Fruit fly (Drosophila melanogaster): ENCODE results near the gene CG6565.

Gene CG6565

dm6 chr2L:13373435-13374242 is at the start of gene CG6565, which contains the start of gene Bdp1 (continued):
- TF ChIP-seq CG17802 (tag; optimal IDR thresholded peaks at IDR 0.05) (peak; percentile 87), CG3407 (GFP tag; optimal IDR thresholded peaks at IDR 0.05) (peak; percentile 94), bbx (GFP tag; IDR thresholded peaks at IDR 0.05; ENCODE audit: partially characterized antibody) (no peak; the same call in 1 of the 2 replicates), Jarid2 (GFP tag; optimal IDR thresholded peaks at IDR 0.05) (no peak), Ada2b (GFP tag; IDR thresholded peaks at IDR 0.05) (peak; percentile 93), Usf (GFP tag; optimal IDR thresholded peaks at IDR 0.05) (peak; percentile 97), CG10462 (GFP tag; optimal IDR thresholded peaks at IDR 0.05) (peak; percentile 98), phol (tag; optimal IDR thresholded peaks at IDR 0.05) (peak; percentile 98), pzg (GFP tag; optimal IDR thresholded peaks at IDR 0.05) (peak; percentile 49), Dll (GFP tag; IDR thresholded peaks at IDR 0.05; ENCODE audit: partially characterized antibody) (0 out of 4 replicates have a peak, but pooled peaks have one; percentile 29), CG10274 (GFP tag; optimal IDR thresholded peaks at IDR 0.05) (peak; percentile 88), CG6791 (GFP tag; IDR thresholded peaks at IDR 0.05; ENCODE audit: partially characterized antibody) (no peak), CG1603 (tag; optimal IDR thresholded peaks at IDR 0.05) (peak; percentile 67), tio (GFP tag; optimal IDR thresholded peaks at IDR 0.05) (peak; percentile 99), CG10366 (GFP tag; IDR thresholded peaks at IDR 0.05) (peak; percentile 94), danr (GFP tag; IDR thresholded peaks at IDR 0.05) (peak; percentile 97), shn (GFP tag; optimal IDR thresholded peaks at IDR 0.05) (peak; percentile 99), CkIIα-i1 (GFP tag; IDR thresholded peaks at IDR 0.05) (peak; percentile 67; the same call in 1 of the 2 replicates), CG4404 (GFP tag; IDR thresholded peaks at IDR 0.05) (peak; percentile 98), rib (GFP tag; IDR thresholded peaks at IDR 0.05) (peak; percentile 96), ATbp (GFP tag; optimal IDR thresholded peaks at IDR 0.05) (peak; percentile 91), CG7271 (tag; optimal IDR thresholded peaks at IDR 0.05) (peak; percentile 75), exex (tag; optimal IDR thresholded peaks at IDR 0.05) (peak; percentile 81), CG18619 (GFP tag; optimal IDR thresholded peaks at IDR 0.05) (peak; percentile 97), CG12744 (GFP tag; optimal IDR thresholded peaks at IDR 0.05) (peak; percentile 98), Elba2 (GFP tag; optimal IDR thresholded peaks at IDR 0.05) (peak; percentile 92), CG5245 (GFP tag; optimal IDR thresholded peaks at IDR 0.05) (peak; percentile 97), oc (tag; optimal IDR thresholded peaks at IDR 0.05) (peak; percentile 86), lola (GFP tag; optimal IDR thresholded peaks at IDR 0.05) (peak in 1 of 3 experiments; percentile 97), pho (GFP tag; optimal IDR thresholded peaks at IDR 0.05) (peak; percentile 99), Sin3A (optimal IDR thresholded peaks at IDR 0.05) (peak; percentile 91), HHEX (GFP tag; optimal IDR thresholded peaks at IDR 0.05) (peak; percentile 97), CG14965 (GFP tag; optimal IDR thresholded peaks at IDR 0.05; ENCODE audit: borderline replicate concordance) (peak; percentile 76), CG18011 (GFP tag; optimal IDR thresholded peaks at IDR 0.05) (peak; percentile 89), HLH3B (GFP tag; IDR thresholded peaks at IDR 0.05) (peak; percentile 92), pita (GFP tag; optimal IDR thresholded peaks at IDR 0.05) (no peak), Rfx (GFP tag; IDR thresholded peaks at IDR 0.05) (peak; percentile 96), eyg (GFP tag; optimal IDR thresholded peaks at IDR 0.05) (peak; percentile 95), CG4730 (GFP tag; IDR thresholded peaks at IDR 0.05) (peak; percentile 94), seq (GFP tag; IDR thresholded peaks at IDR 0.05) (peak; percentile 93), CG11247 (GFP tag; IDR thresholded peaks at IDR 0.05) (peak; percentile 91), Drgx (GFP tag; IDR thresholded peaks at IDR 0.05) (peak; percentile 92), CG34224 (GFP tag; IDR thresholded peaks at IDR 0.05; ENCODE audit: partially characterized antibody) (no peak), sc (optimal IDR thresholded peaks at IDR 0.05) (no peak), sc (GFP tag; optimal IDR thresholded peaks at IDR 0.05) (peak; percentile 97), lilli (GFP tag; optimal IDR thresholded peaks at IDR 0.05) (peak; percentile 99), CG17912 (GFP tag; optimal IDR thresholded peaks at IDR 0.05) (peak; percentile 58), CG15011 (GFP tag; optimal IDR thresholded peaks at IDR 0.05) (peak; percentile 94), CG9727 (GFP tag; optimal IDR thresholded peaks at IDR 0.05) (peak; percentile 99)
